Worm (Caenorhabditis elegans): Measurements from ENCODE around the gene clec-61.
A peak's percentile ranks its signal among the peaks of the same experiment; 100 is the strongest.

Gene clec-61

ce11 chrII:10537988-10538387 lies 47.7 kb upstream of the clec-61 start (continued):
- TF ChIP-seq tbp1 (GFP tag; optimal IDR thresholded peaks at IDR 0.05) (peak; percentile 32), sea-2 (GFP tag; IDR thresholded peaks at IDR 0.05) (0 out of 2 replicates have a peak, but pooled peaks have one; percentile 40), C06A6.2 (GFP tag; conservative IDR thresholded peaks at IDR 0.05) (no peak), lsl-1 (GFP tag; optimal IDR thresholded peaks at IDR 0.05) (peak; percentile 4), ama-1 (optimal IDR thresholded peaks at IDR 0.05) (no peak), ama-1 (GFP tag; optimal IDR thresholded peaks at IDR 0.05) (no peak), lin-54 (GFP tag; optimal IDR thresholded peaks at IDR 0.05) (peak; percentile 35), nhr-120 (GFP tag; IDR thresholded peaks at IDR 0.05) (no peak), hrde-1 (tag; optimal IDR thresholded peaks at IDR 0.05; ENCODE audit: borderline replicate concordance) (no peak), mes-4 (tag; optimal IDR thresholded peaks at IDR 0.05) (no peak), madf-8 (GFP tag; conservative IDR thresholded peaks at IDR 0.05) (peak; percentile 29; the same call in 1 of the 2 replicates), let-526 (GFP tag; IDR thresholded peaks at IDR 0.05) (peak; percentile 70; the same call in 1 of the 2 replicates), ztf-25 (GFP tag; IDR thresholded peaks at IDR 0.05) (no peak), snpc-3.4 (tag; optimal IDR thresholded peaks at IDR 0.05) (no peak), pbrm-1 (GFP tag; IDR thresholded peaks at IDR 0.05) (peak; percentile 38; the same call in 1 of the 2 replicates), snpc-1.1 (tag; optimal IDR thresholded peaks at IDR 0.05; ENCODE audit: insufficient read depth) (no peak), ceh-100 (GFP tag; IDR thresholded peaks at IDR 0.05) (no peak), mcd-1 (GFP tag; IDR thresholded peaks at IDR 0.05) (peak; percentile 40; the same call in 1 of the 2 replicates), attf-6 (GFP tag; IDR thresholded peaks at IDR 0.05) (no peak), ztf-22 (GFP tag; optimal IDR thresholded peaks at IDR 0.05) (no peak), B0261.1 (tag; optimal IDR thresholded peaks at IDR 0.05) (no peak), ztf-28 (GFP tag; IDR thresholded peaks at IDR 0.05) (0 out of 2 replicates have a peak, but pooled peaks have one; percentile 46), nhr-80 (tag; optimal IDR thresholded peaks at IDR 0.05) (no peak), madf-6 (GFP tag; IDR thresholded peaks at IDR 0.05) (peak; percentile 41; the same call in 1 of the 2 replicates), efl-1 (GFP tag; optimal IDR thresholded peaks at IDR 0.05) (no peak), fkh-3 (tag; optimal IDR thresholded peaks at IDR 0.05) (no peak), lin-35 (GFP tag; optimal IDR thresholded peaks at IDR 0.05) (no peak), atf-7 (tag; optimal IDR thresholded peaks at IDR 0.05) (no peak), Y56A3A.18 (GFP tag; IDR thresholded peaks at IDR 0.05) (no peak), tlf-1 (GFP tag; optimal IDR thresholded peaks at IDR 0.05) (no peak), ekl-4 (GFP tag; IDR thresholded peaks at IDR 0.05) (no peak), let-607 (tag; optimal IDR thresholded peaks at IDR 0.05) (peak in 1 of 2 experiments; percentile 24), lsy-27 (tag; optimal IDR thresholded peaks at IDR 0.05; ENCODE audit: borderline replicate concordance, insufficient read depth) (no peak), bed-2 (GFP tag; IDR thresholded peaks at IDR 0.05) (peak; percentile 69; the same call in 1 of the 2 replicates), unc-62 (GFP tag; optimal IDR thresholded peaks at IDR 0.05) (no peak), repo-1 (tag; optimal IDR thresholded peaks at IDR 0.05) (no peak), Y53G8AR.9 (GFP tag; conservative IDR thresholded peaks at IDR 0.05) (no peak), F49E8.2 (tag; optimal IDR thresholded peaks at IDR 0.05; ENCODE audit: insufficient read depth) (peak; percentile 39), ceh-27 (GFP tag; optimal IDR thresholded peaks at IDR 0.05) (peak; percentile 6), lag-1 (GFP tag; IDR thresholded peaks at IDR 0.05) (no peak), zim-3 (tag; optimal IDR thresholded peaks at IDR 0.05) (no peak), dpl-1 (GFP tag; optimal IDR thresholded peaks at IDR 0.05) (no peak), ceh-79 (tag; optimal IDR thresholded peaks at IDR 0.05) (no peak)

All from whole organism, young adult.